Fruit fly (Drosophila melanogaster): ENCODE measurements around the gene Diap1.

Gene Diap1

dm6 chr3L:16060806-16061600, 10.2 kb upstream of the Diap1 start:
- TF ChIP-seq Pif1A (GFP tag; optimal IDR thresholded peaks at IDR 0.05) (no peak), CG8301 (tag; optimal IDR thresholded peaks at IDR 0.05) (peak; percentile 61), CG14655 (GFP tag; optimal IDR thresholded peaks at IDR 0.05) (peak; percentile 80), CG32121 (GFP tag; IDR thresholded peaks at IDR 0.05) (peak; percentile 31; the same call in 1 of the 2 replicates), CG12605 (GFP tag; IDR thresholded peaks at IDR 0.05) (no peak), CG4496 (GFP tag; IDR thresholded peaks at IDR 0.05) (no peak; the same call in 2 of the 3 replicates), EcR (GFP tag; optimal IDR thresholded peaks at IDR 0.05) (peak; percentile 36), CG17806 (tag; optimal IDR thresholded peaks at IDR 0.05) (no peak)

- TF ChIP-seq CG4496 (GFP tag; IDR thresholded peaks at IDR 0.05): no peak
- no peak for TF ChIP-seq Ets98B (GFP tag; IDR thresholded peaks at IDR 0.05)
- no peak for TF ChIP-seq CG8301 (tag; optimal IDR thresholded peaks at IDR 0.05)
- TF ChIP-seq CG34367 (tag; optimal IDR thresholded peaks at IDR 0.05): no peak
- TF ChIP-seq CG9948 (tag; optimal IDR thresholded peaks at IDR 0.05): no peak
- no peak for TF ChIP-seq CG32121 (GFP tag; IDR thresholded peaks at IDR 0.05)
- no peak for TF ChIP-seq CG10348 (GFP tag; IDR thresholded peaks at IDR 0.05)
- TF ChIP-seq CG13204 (GFP tag; optimal IDR thresholded peaks at IDR 0.05): no peak
- TF ChIP-seq CG8159 (tag; optimal IDR thresholded peaks at IDR 0.05): no peak
- TF ChIP-seq CG15710 (tag; optimal IDR thresholded peaks at IDR 0.05): no peak
- peak; percentile 28 for TF ChIP-seq CG14655 (GFP tag; optimal IDR thresholded peaks at IDR 0.05)
- TF ChIP-seq rn (GFP tag; IDR thresholded peaks at IDR 0.05): no peak
- TF ChIP-seq EcR (GFP tag; optimal IDR thresholded peaks at IDR 0.05): peak; percentile 25
- TF ChIP-seq Snoo (tag; optimal IDR thresholded peaks at IDR 0.05): no peak
- TF ChIP-seq D1 (tag; optimal IDR thresholded peaks at IDR 0.05): no peak
Measured at dm6 chr3L:16056101-16056891, 5.5 kb upstream of the Diap1 start.

- TF ChIP-seq CG8159 (tag; optimal IDR thresholded peaks at IDR 0.05) (peak; percentile 21), CG34367 (tag; optimal IDR thresholded peaks at IDR 0.05) (no peak), EcR (GFP tag; optimal IDR thresholded peaks at IDR 0.05) (no peak), CG15710 (tag; optimal IDR thresholded peaks at IDR 0.05) (peak; percentile 10), D1 (tag; optimal IDR thresholded peaks at IDR 0.05) (peak; percentile 11), Ets98B (GFP tag; IDR thresholded peaks at IDR 0.05) (peak; percentile 35; the same call in 1 of the 2 replicates), CG13204 (GFP tag; optimal IDR thresholded peaks at IDR 0.05) (no peak), CG9948 (tag; optimal IDR thresholded peaks at IDR 0.05) (peak; percentile 17), Snoo (tag; optimal IDR thresholded peaks at IDR 0.05) (no peak), CG12605 (GFP tag; IDR thresholded peaks at IDR 0.05) (no peak), CG14655 (GFP tag; optimal IDR thresholded peaks at IDR 0.05) (peak; percentile 34), fd96Ca (GFP tag; IDR thresholded peaks at IDR 0.05) (no peak), rn (GFP tag; IDR thresholded peaks at IDR 0.05) (no peak), Pif1A (GFP tag; optimal IDR thresholded peaks at IDR 0.05) (peak; percentile 39), CG8301 (tag; optimal IDR thresholded peaks at IDR 0.05) (peak; percentile 31), Pif1B (GFP tag; optimal IDR thresholded peaks at IDR 0.05) (no peak), CG4496 (GFP tag; IDR thresholded peaks at IDR 0.05) (peak; percentile 47; the same call in 1 of the 3 replicates), CG17806 (tag; optimal IDR thresholded peaks at IDR 0.05) (no peak), gl (tag; optimal IDR thresholded peaks at IDR 0.05) (no peak), CG32121 (GFP tag; IDR thresholded peaks at IDR 0.05) (peak; percentile 53; the same call in 1 of the 2 replicates), CG10348 (GFP tag; IDR thresholded peaks at IDR 0.05) (no peak)
Measured at dm6 chr3L:16054095-16054494, 3.3 kb upstream of the Diap1 start.

dm6 chr3L:16053026-16053556, 2.3 kb upstream of the Diap1 start:
- TF ChIP-seq D1 (tag; optimal IDR thresholded peaks at IDR 0.05) (no peak), CG8301 (tag; optimal IDR thresholded peaks at IDR 0.05) (no peak), CG14655 (GFP tag; optimal IDR thresholded peaks at IDR 0.05) (no peak), CG15710 (tag; optimal IDR thresholded peaks at IDR 0.05) (no peak), fd96Ca (GFP tag; IDR thresholded peaks at IDR 0.05) (no peak), CG34367 (tag; optimal IDR thresholded peaks at IDR 0.05) (no peak)

dm6 chr3L:16052145-16053025, 1.6 kb upstream of the Diap1 start:
- TF ChIP-seq CG4496 (GFP tag; IDR thresholded peaks at IDR 0.05) (0 out of 3 replicates have a peak, but pooled peaks have one; percentile 13), Snoo (tag; optimal IDR thresholded peaks at IDR 0.05) (no peak), Pif1B (GFP tag; optimal IDR thresholded peaks at IDR 0.05) (peak; percentile 45), fd96Ca (GFP tag; IDR thresholded peaks at IDR 0.05) (peak; percentile 21; the same call in 1 of the 3 replicates), CG10348 (GFP tag; IDR thresholded peaks at IDR 0.05) (no peak), rn (GFP tag; IDR thresholded peaks at IDR 0.05) (no peak), CG12605 (GFP tag; IDR thresholded peaks at IDR 0.05) (no peak), CG14655 (GFP tag; optimal IDR thresholded peaks at IDR 0.05) (peak; percentile 13), gl (tag; optimal IDR thresholded peaks at IDR 0.05) (peak; percentile 45), D1 (tag; optimal IDR thresholded peaks at IDR 0.05) (peak; percentile 8), CG32121 (GFP tag; IDR thresholded peaks at IDR 0.05) (no peak), Pif1A (GFP tag; optimal IDR thresholded peaks at IDR 0.05) (peak; percentile 50), Ets98B (GFP tag; IDR thresholded peaks at IDR 0.05) (0 out of 2 replicates have a peak, but pooled peaks have one; percentile 12), CG17806 (tag; optimal IDR thresholded peaks at IDR 0.05) (no peak), CG15710 (tag; optimal IDR thresholded peaks at IDR 0.05) (no peak), EcR (GFP tag; optimal IDR thresholded peaks at IDR 0.05) (peak; percentile 33), CG34367 (tag; optimal IDR thresholded peaks at IDR 0.05) (no peak), CG9948 (tag; optimal IDR thresholded peaks at IDR 0.05) (no peak), CG8159 (tag; optimal IDR thresholded peaks at IDR 0.05) (peak; percentile 25), CG13204 (GFP tag; optimal IDR thresholded peaks at IDR 0.05) (peak; percentile 8), CG8301 (tag; optimal IDR thresholded peaks at IDR 0.05) (peak; percentile 13)
